Fruit fly (Drosophila melanogaster): ENCODE measurements around the gene CG7065.
A peak's percentile ranks its signal among the peaks of the same experiment; 100 is the strongest.

The CG7065 gene

DNA sequence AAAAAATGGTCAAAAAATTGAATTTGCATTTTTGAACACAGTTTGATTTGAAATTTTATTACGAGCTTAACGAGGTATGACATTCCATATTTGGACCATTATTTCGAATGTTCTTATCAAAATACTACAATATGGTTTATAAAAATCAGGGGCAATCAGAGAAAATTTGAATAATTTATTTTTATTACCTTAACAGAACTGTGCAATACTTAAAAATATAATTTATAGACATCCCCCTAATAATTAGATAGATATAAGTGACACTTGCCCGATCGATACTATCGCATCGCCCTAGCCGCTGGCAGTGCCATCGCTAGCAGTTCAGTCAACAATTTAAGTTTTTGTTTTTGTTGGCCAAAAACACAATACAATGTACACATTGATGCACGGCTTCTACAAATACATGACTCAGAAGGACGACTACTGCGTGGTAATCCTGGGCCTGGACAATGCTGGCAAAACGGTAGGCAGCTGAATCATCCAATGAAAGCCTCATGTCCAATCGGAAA is 35.5 kb upstream of the CG7065 start, which contains the start of gene Arfrp1:
Arfrp1 (plus strand) TSS at position 295 of the 509 bp plus-strand sequence.
- TF ChIP-seq pad (GFP tag; optimal IDR thresholded peaks at IDR 0.05) (peak; percentile 35), tj (GFP tag; optimal IDR thresholded peaks at IDR 0.05) (peak; percentile 22), Crg-1 (GFP tag; optimal IDR thresholded peaks at IDR 0.05) (peak; percentile 25), CG11617 (GFP tag; optimal IDR thresholded peaks at IDR 0.05) (peak; percentile 11), CG12768 (GFP tag; optimal IDR thresholded peaks at IDR 0.05) (no peak), CG14711 (tag; optimal IDR thresholded peaks at IDR 0.05) (peak; percentile 0), CG7101 (tag; optimal IDR thresholded peaks at IDR 0.05) (peak; percentile 49), cnc (optimal IDR thresholded peaks at IDR 0.05) (no peak), bab1 (GFP tag; optimal IDR thresholded peaks at IDR 0.05) (peak; percentile 24), Mnt (GFP tag; optimal IDR thresholded peaks at IDR 0.05) (no peak)

DNA sequence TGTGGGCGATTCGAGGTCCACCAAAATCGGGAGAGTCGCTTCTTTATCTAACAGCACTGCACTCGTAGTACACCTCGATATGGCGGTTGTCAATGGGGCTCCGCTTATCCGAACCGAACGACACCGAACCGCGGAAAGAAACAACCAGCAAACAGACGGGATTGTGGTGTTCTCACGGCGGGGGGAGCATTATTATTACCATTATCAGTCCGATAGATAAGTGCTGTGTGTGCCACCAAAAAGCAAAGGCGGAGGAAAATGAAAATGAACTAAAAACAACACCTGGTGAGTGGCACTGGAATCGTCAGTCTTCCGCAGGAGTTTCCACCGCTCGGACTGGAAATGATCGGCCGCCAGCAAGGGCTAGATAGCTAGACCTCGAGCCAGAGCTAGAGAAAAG is 33.9 kb upstream of the CG7065 start, which contains the start of gene AP-1gamma:
AP-1gamma (plus strand) TSS at position 305 of the 400 bp plus-strand sequence.
- TF ChIP-seq ovo (GFP tag; optimal IDR thresholded peaks at IDR 0.05) (no peak), CG12768 (GFP tag; optimal IDR thresholded peaks at IDR 0.05) (no peak), CG11617 (GFP tag; optimal IDR thresholded peaks at IDR 0.05) (no peak), cic (GFP tag; optimal IDR thresholded peaks at IDR 0.05) (peak; percentile 90)

DNA sequence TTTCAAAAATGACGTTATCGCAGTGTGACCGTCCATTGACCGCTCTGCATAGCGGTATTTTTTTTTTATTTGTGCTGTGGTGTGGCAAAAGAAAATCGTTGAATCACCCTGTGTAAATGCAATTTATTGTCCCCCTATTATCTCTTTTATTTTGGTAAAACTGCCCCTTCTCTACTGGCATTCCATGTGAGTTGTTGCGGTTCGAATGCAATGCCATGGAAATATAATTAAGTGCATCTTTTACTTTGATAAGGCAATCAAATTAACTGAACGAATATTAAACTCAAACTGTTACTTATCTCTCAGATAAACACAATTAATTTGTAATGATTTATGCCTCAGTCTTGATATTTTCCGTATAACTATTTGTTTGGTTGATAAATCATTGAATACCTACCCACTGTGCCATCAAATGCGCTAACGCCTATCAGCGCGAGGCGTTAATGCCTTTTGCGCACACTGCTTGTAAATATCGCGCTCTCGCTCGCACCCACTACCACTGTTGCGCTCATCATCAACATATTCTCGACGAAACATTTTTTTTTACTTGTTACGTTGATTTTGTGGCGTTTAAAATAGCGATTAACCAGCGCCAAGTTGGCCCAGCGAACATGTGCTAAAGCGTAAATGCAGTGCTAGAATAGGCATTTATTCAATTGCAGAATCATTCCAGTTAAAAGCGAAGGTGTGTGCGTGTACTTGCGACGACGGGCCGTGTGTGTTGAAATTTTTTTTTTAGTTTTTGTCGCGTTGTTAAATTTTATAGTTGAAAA is 33.0 kb upstream of the CG7065 start:
- TF ChIP-seq CG14711 (tag; optimal IDR thresholded peaks at IDR 0.05) = peak; percentile 27
- TF ChIP-seq tj (GFP tag; optimal IDR thresholded peaks at IDR 0.05) = peak; percentile 16
- TF ChIP-seq CG11617 (GFP tag; optimal IDR thresholded peaks at IDR 0.05) = peak; percentile 1
- peak; percentile 33 for TF ChIP-seq Mnt (GFP tag; optimal IDR thresholded peaks at IDR 0.05)
- TF ChIP-seq pad (GFP tag; optimal IDR thresholded peaks at IDR 0.05) = peak; percentile 24
- peak; percentile 9 for TF ChIP-seq CG7045 (GFP tag; optimal IDR thresholded peaks at IDR 0.05)
- no peak for TF ChIP-seq CG12768 (GFP tag; optimal IDR thresholded peaks at IDR 0.05)
- no peak for TF ChIP-seq toe (GFP tag; optimal IDR thresholded peaks at IDR 0.05)
- peak; percentile 59 for TF ChIP-seq ovo (GFP tag; optimal IDR thresholded peaks at IDR 0.05)
- TF ChIP-seq CG1620 (GFP tag; optimal IDR thresholded peaks at IDR 0.05) = peak; percentile 44
- peak; percentile 21 for TF ChIP-seq Crg-1 (GFP tag; optimal IDR thresholded peaks at IDR 0.05)

DNA sequence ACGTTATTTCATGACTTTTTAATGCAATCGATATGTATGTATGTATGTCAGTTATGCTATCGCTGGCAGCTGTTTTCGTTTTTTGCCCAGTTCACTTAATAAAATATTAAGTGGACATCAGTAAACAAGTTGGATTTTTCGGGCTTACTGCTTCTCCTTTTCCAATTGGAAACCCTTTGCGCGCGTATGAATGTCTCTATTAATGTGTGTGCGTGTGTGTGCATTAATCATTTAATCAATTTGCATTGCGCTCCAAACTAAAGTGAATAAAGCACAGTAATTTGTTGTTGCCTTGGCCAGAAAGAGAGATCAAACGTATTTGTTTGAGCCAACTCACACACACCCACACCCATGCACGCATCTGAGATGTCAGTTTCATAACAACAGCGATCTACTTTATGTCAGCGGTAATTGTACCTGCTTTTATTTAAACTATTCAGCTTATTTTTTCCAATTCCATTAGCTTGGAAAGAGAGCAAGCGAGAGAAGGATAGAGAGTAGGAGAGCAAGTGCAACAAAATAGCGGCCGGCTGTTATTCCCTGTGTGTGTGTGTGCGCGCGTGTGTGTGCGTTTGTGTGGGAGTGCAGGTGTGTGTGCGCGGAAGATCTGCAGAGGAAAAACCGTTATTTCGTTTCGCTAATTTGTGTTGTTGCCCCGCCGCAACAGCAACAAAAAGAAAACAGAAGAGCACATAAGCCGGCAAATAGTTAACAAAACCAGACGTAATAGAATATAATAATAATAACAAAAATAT is 32.0 kb upstream of the CG7065 start:
- TF ChIP-seq tj (GFP tag; optimal IDR thresholded peaks at IDR 0.05) (peak; percentile 81), ovo (GFP tag; optimal IDR thresholded peaks at IDR 0.05) (peak; percentile 72), cnc (optimal IDR thresholded peaks at IDR 0.05) (no peak)

DNA sequence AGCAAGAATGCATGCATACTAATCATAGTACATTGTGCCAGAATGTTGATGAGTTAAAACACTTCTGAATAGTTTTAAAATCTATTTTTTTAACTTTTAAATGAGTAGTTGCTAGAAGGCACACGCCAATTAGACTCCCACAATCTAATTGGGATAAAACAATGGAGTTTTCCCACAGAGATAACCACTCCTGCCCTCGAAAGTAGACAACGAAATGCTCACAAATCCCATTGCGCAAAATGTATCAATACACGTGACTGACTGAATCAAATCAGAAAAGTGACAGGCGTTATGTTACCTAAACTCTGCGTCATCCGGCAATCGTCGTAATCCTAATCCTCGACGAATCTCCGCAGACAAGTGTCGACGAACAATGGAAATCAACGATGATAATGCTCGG is 24.5 kb upstream of the CG7065 start:
- TF ChIP-seq kay (GFP tag; ENCODE audit: borderline replicate concordance) = no peak
- no peak for TF ChIP-seq CG7101 (tag; optimal IDR thresholded peaks at IDR 0.05)

DNA sequence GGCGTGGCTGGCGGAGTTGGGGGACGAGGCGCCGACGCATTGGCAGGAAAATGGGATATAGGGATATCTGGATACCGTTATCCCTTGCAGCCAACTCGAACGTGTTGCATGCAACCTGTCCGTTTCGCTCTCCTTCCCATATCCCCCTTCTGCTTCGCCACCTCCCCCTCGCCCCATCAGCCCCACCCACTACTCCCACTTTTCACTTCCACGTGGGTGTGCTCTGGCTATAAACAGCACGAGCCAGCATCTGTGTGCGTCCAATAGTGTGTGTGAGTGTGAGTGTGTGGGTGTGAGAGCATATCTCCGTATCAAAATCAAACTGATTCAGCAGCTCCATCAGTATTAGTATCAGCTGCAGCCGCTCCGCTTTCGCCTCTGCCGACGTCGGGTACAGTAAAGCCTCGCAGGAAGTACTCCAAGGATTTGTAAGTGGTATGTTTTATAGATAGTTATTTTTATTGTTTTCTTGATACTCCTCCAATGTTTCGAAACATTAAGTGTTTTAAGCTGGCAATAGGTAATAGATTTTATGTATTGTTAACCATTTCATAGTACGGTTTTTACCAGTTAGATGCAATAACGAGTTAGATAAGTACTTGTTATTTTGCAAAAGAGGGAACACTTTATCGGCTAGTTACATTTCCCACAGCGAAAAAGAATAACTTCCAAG is 23.2 kb upstream of the CG7065 start:
- TF ChIP-seq CG7045 (GFP tag; optimal IDR thresholded peaks at IDR 0.05) (no peak), cic (GFP tag; optimal IDR thresholded peaks at IDR 0.05) (no peak), tj (GFP tag; optimal IDR thresholded peaks at IDR 0.05) (no peak), CG5204 (GFP tag; optimal IDR thresholded peaks at IDR 0.05) (no peak), CG12768 (GFP tag; optimal IDR thresholded peaks at IDR 0.05) (no peak)

DNA sequence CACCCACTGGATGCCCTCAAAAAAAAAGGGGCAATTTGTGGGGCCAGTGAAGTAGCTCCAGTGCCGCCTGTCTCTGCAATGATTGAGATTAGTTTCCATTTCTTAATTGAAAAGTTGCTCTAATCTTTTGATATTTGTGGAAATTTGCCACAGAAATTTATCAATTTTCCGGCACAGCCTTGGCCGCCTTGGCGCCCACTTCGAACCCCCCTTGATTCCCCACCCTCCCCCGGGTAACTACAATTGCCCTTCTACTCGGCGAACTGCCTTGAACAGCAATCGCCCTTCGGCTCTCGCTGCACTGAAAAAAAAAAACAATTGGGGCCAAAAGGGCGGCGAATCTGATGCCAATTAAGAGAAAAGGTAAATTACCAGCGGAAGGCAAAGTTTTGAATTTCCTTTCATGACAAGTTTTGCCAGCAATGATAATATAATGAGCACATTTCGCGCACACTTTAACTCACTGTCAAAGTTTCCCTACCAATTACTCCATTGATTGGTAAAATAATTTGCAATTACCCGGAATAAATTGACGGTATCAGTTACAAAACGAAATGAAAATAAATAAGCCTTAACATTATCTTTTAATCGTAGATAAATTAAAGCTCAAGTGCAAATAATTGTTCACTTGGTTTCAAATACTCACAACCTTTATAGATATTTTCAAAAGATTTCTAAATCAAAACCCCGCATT is 22.5 kb upstream of the CG7065 start:
- no peak for TF ChIP-seq Hr96 (GFP tag; optimal IDR thresholded peaks at IDR 0.05)
- no peak for TF ChIP-seq ovo (GFP tag; optimal IDR thresholded peaks at IDR 0.05)
- TF ChIP-seq CG12768 (GFP tag; optimal IDR thresholded peaks at IDR 0.05) = no peak
- TF ChIP-seq CG1620 (GFP tag; optimal IDR thresholded peaks at IDR 0.05) = no peak
- TF ChIP-seq pad (GFP tag; optimal IDR thresholded peaks at IDR 0.05) = no peak
- TF ChIP-seq cnc (optimal IDR thresholded peaks at IDR 0.05) = no peak
- no peak for TF ChIP-seq CG7101 (tag; optimal IDR thresholded peaks at IDR 0.05)
- no peak for TF ChIP-seq Mnt (GFP tag; optimal IDR thresholded peaks at IDR 0.05)
